Fruit fly (Drosophila melanogaster) whole organism, embryonic: Measurements from ENCODE around the gene CG5913.

Experiments used
- Abd-B ChIP-seq: fragments of 200-800 bp; sonication (Bioruptor generic); optimal IDR thresholded peaks from 2 replicates; lab custom pipeline; 2018; ENCODE audit warnings: missing biosample characterization, mild to moderate bottlenecking, missing genetic modification characterization, moderate library complexity
- Adf1 ChIP-seq: fragments of 200-800 bp; sonication (Bioruptor generic); IDR thresholded peaks from 2 replicates; pipeline ENCODE4 v1.3.6; 2022; ENCODE audit warnings: missing biosample characterization, missing genetic modification characterization
- Asciz ChIP-seq: fragments of 200-800 bp; sonication (Bioruptor generic); optimal IDR thresholded peaks from 2 replicates; lab custom pipeline; 2017; ENCODE audit warnings: missing biosample characterization, mild to moderate bottlenecking, missing genetic modification characterization, missing genetic modification reagents
- Bdp1 ChIP-seq: fragments of 200-800 bp; sonication (Bioruptor generic); optimal IDR thresholded peaks from 3 replicates; lab custom pipeline; 2016; ENCODE audit warnings: missing biosample characterization, missing genetic modification characterization
- C15 ChIP-seq: fragments of 200-800 bp; sonication (Bioruptor generic); IDR thresholded peaks from 3 replicates; pipeline ENCODE4 v1.3.6; 2022; ENCODE audit warnings: missing biosample characterization, missing genetic modification characterization
- CG10209 ChIP-seq: fragments of 200-800 bp; sonication (Bioruptor generic); optimal IDR thresholded peaks from 3 replicates; lab custom pipeline; 2017; ENCODE audit warnings: missing biosample characterization, mild to moderate bottlenecking, missing genetic modification characterization, missing genetic modification reagents
- CG11456 ChIP-seq: fragments of 200-800 bp; sonication (Bioruptor generic); IDR thresholded peaks from 3 replicates; pipeline ENCODE4 v1.3.6; 2022; ENCODE audit warnings: missing biosample characterization, missing genetic modification characterization
- CG11504 ChIP-seq: fragments of 200-800 bp; sonication (Bioruptor generic); optimal IDR thresholded peaks from 3 replicates; lab custom pipeline; 2019; ENCODE audit warnings: missing biosample characterization, mild to moderate bottlenecking, missing genetic modification characterization, moderate library complexity
- CG11560 ChIP-seq: fragments of 200-800 bp; sonication (Bioruptor generic); IDR thresholded peaks from 3 replicates; pipeline ENCODE4 v1.3.6; 2022; ENCODE audit warnings: missing biosample characterization, missing genetic modification characterization
- CG13296 ChIP-seq: fragments of 200-800 bp; sonication (Bioruptor generic); optimal IDR thresholded peaks from 3 replicates; lab custom pipeline; 2018; ENCODE audit warnings: missing biosample characterization, mild to moderate bottlenecking, missing genetic modification characterization
- CG13894 ChIP-seq: fragments of 200-800 bp; sonication (Bioruptor generic); optimal IDR thresholded peaks from 3 replicates; lab custom pipeline; 2018; ENCODE audit warnings: missing biosample characterization, mild to moderate bottlenecking, missing genetic modification characterization, moderate library complexity
- CG14014 ChIP-seq: fragments of 200-800 bp; sonication (Bioruptor generic); IDR thresholded peaks from 2 replicates; pipeline ENCODE4 v1.3.6; 2022; ENCODE audit warnings: missing biosample characterization, missing genetic modification characterization
- CG15514 ChIP-seq: fragments of 200-800 bp; sonication (Bioruptor generic); optimal IDR thresholded peaks from 3 replicates; lab custom pipeline; 2017; ENCODE audit warnings: missing biosample characterization, missing genetic modification characterization, mild to moderate bottlenecking, moderate library complexity, missing genetic modification reagents
- CG15601 ChIP-seq: fragments of 200-800 bp; sonication (Bioruptor generic); optimal IDR thresholded peaks from 3 replicates; lab custom pipeline; 2019; ENCODE audit warnings: missing biosample characterization, mild to moderate bottlenecking, missing genetic modification characterization, moderate library complexity
- CG17186 ChIP-seq: fragments of 200-800 bp; sonication (Bioruptor generic); optimal IDR thresholded peaks from 3 replicates; lab custom pipeline; 2017; ENCODE audit warnings: missing biosample characterization, missing genetic modification reagents, missing genetic modification characterization
- CG18011 ChIP-seq: fragments of 200-800 bp; sonication (Bioruptor generic); optimal IDR thresholded peaks from 2 replicates; lab custom pipeline; 2017; ENCODE audit warnings: missing biosample characterization, missing genetic modification characterization, mild to moderate bottlenecking, moderate library complexity, missing genotype
- CG18619 ChIP-seq: fragments of 200-800 bp; sonication (Bioruptor generic); optimal IDR thresholded peaks from 3 replicates; lab custom pipeline; 2017; ENCODE audit warnings: missing biosample characterization, mild to moderate bottlenecking, missing genetic modification characterization
- CG31365 ChIP-seq: fragments of 200-800 bp; sonication (Bioruptor generic); optimal IDR thresholded peaks from 2 replicates; lab custom pipeline; 2018; ENCODE audit warnings: missing biosample characterization, mild to moderate bottlenecking, missing genetic modification characterization
- CG4404 ChIP-seq: fragments of 200-800 bp; sonication (Bioruptor generic); IDR thresholded peaks from 2 replicates; pipeline ENCODE4 v1.3.6; 2022; ENCODE audit warnings: missing biosample characterization, missing genetic modification characterization
- CG6813 ChIP-seq: fragments of 200-800 bp; sonication (Bioruptor generic); optimal IDR thresholded peaks from 2 replicates; lab custom pipeline; 2017; ENCODE audit warnings: missing biosample characterization, missing genetic modification characterization, mild to moderate bottlenecking, moderate library complexity, missing genetic modification reagents
- CG6854 ChIP-seq: fragments of 200-800 bp; sonication (Bioruptor generic); optimal IDR thresholded peaks from 3 replicates; lab custom pipeline; 2017; ENCODE audit warnings: missing biosample characterization, mild to moderate bottlenecking, missing genetic modification characterization
- CG7745 ChIP-seq: fragments of 200-800 bp; sonication (Bioruptor generic); optimal IDR thresholded peaks from 2 replicates; lab custom pipeline; 2018; ENCODE audit warnings: missing biosample characterization, mild to moderate bottlenecking, missing genetic modification characterization, moderate library complexity
- CG7928 ChIP-seq: fragments of 200-800 bp; sonication (Bioruptor generic); optimal IDR thresholded peaks from 2 replicates; lab custom pipeline; 2017; ENCODE audit warnings: missing biosample characterization, mild to moderate bottlenecking, missing genetic modification characterization
- CG7963 ChIP-seq: fragments of 200-800 bp; sonication (Bioruptor generic); IDR thresholded peaks from 3 replicates; pipeline ENCODE4 v1.3.6; 2022; ENCODE audit warnings: missing biosample characterization, missing genetic modification characterization; ENCODE audit not compliant: partially characterized antibody
- CG8478 ChIP-seq: fragments of >200 bp; optimal IDR thresholded peaks from 2 replicates; lab custom pipeline; 2018
- CG8944 ChIP-seq: fragments of 200-800 bp; sonication (Bioruptor generic); optimal IDR thresholded peaks from 3 replicates; lab custom pipeline; 2016; ENCODE audit warnings: missing biosample characterization, missing genetic modification characterization
- Dll ChIP-seq: fragments of 200-800 bp; sonication (Bioruptor generic); IDR thresholded peaks from 4 replicates; pipeline ENCODE4 v1.3.6; 2022; ENCODE audit warnings: missing biosample characterization, missing genetic modification characterization; ENCODE audit not compliant: partially characterized antibody
- ERR ChIP-seq: fragments of 200-800 bp; sonication (Bioruptor generic); optimal IDR thresholded peaks from 2 replicates; lab custom pipeline; 2016; ENCODE audit warnings: missing biosample characterization, missing genetic modification characterization
- Elba2 ChIP-seq: fragments of 200-800 bp; sonication (Bioruptor generic); optimal IDR thresholded peaks from 3 replicates; lab custom pipeline; 2016; ENCODE audit warnings: missing biosample characterization, missing genetic modification characterization
- HHEX ChIP-seq: fragments of 200-800 bp; sonication (Bioruptor generic); optimal IDR thresholded peaks from 3 replicates; lab custom pipeline; 2017; ENCODE audit warnings: missing biosample characterization, mild to moderate bottlenecking, missing genetic modification characterization, missing genetic modification reagents
- HmgD ChIP-seq: fragments of 200-800 bp; sonication (Bioruptor generic); optimal IDR thresholded peaks from 3 replicates; lab custom pipeline; 2016; ENCODE audit warnings: missing biosample characterization, missing genetic modification characterization
- Meics ChIP-seq: fragments of 200-800 bp; sonication (Bioruptor generic); optimal IDR thresholded peaks from 2 replicates; lab custom pipeline; 2017; ENCODE audit warnings: missing biosample characterization, mild to moderate bottlenecking, missing genetic modification characterization
- Mes4 ChIP-seq: fragments of 200-800 bp; sonication (Bioruptor generic); optimal IDR thresholded peaks from 2 replicates; lab custom pipeline; 2016; ENCODE audit warnings: missing biosample characterization, missing genetic modification characterization
- NK7.1 ChIP-seq: fragments of 200-800 bp; sonication (Bioruptor generic); optimal IDR thresholded peaks from 3 replicates; lab custom pipeline; 2016; ENCODE audit warnings: missing biosample characterization, missing genetic modification characterization
- Ravus ChIP-seq: fragments of 200-800 bp; sonication (Bioruptor generic); IDR thresholded peaks from 2 replicates; pipeline ENCODE4 v1.3.6; 2022; ENCODE audit warnings: missing biosample characterization, missing genetic modification characterization
- ab ChIP-seq: fragments of 200-800 bp; sonication (Bioruptor generic); optimal IDR thresholded peaks from 2 replicates; lab custom pipeline; 2016; ENCODE audit warnings: missing biosample characterization, missing genetic modification characterization
- ac ChIP-seq: fragments of 200-800 bp; sonication (Bioruptor generic); optimal IDR thresholded peaks from 3 replicates; lab custom pipeline; 2017; ENCODE audit warnings: missing biosample characterization, mild to moderate bottlenecking, missing genetic modification characterization
- bcd ChIP-seq: fragments of 200-800 bp; sonication (Bioruptor generic); optimal IDR thresholded peaks from 2 replicates; lab custom pipeline; 2017; ENCODE audit warnings: missing biosample characterization, mild to moderate bottlenecking, missing genetic modification characterization
- chinmo ChIP-seq: fragments of 200-800 bp; sonication (Bioruptor generic); IDR thresholded peaks from 4 replicates; pipeline ENCODE4 v1.3.6; 2022; ENCODE audit warnings: missing biosample characterization, missing genetic modification characterization; ENCODE audit not compliant: partially characterized antibody
- chm ChIP-seq: fragments of 200-800 bp; sonication (Bioruptor generic); IDR thresholded peaks from 2 replicates; pipeline ENCODE4 v1.3.6; 2022; ENCODE audit warnings: missing biosample characterization, missing genetic modification characterization
- exex ChIP-seq: fragments of 200-800 bp; sonication (Bioruptor generic); optimal IDR thresholded peaks from 4 replicates; lab custom pipeline; 2018; ENCODE audit warnings: missing biosample characterization, mild to moderate bottlenecking, missing genetic modification characterization, moderate library complexity
- gsb-n ChIP-seq: fragments of 200-800 bp; sonication (Bioruptor generic); optimal IDR thresholded peaks from 3 replicates; lab custom pipeline; 2018; ENCODE audit warnings: missing biosample characterization, mild to moderate bottlenecking, missing genetic modification characterization
- lilli ChIP-seq: fragments of 200-800 bp; sonication (Bioruptor generic); optimal IDR thresholded peaks from 3 replicates; lab custom pipeline; 2016; ENCODE audit warnings: missing biosample characterization, missing genetic modification characterization
- nerfin-2 ChIP-seq: fragments of 200-800 bp; sonication (Bioruptor generic); IDR thresholded peaks from 2 replicates; pipeline ENCODE4 v1.3.6; 2022; ENCODE audit warnings: missing biosample characterization, missing genetic modification characterization; ENCODE audit not compliant: partially characterized antibody
- nom ChIP-seq: fragments of 200-800 bp; sonication (Bioruptor generic); optimal IDR thresholded peaks from 2 replicates; lab custom pipeline; 2017; ENCODE audit warnings: missing biosample characterization, missing genetic modification characterization, mild to moderate bottlenecking, moderate library complexity, missing genetic modification reagents
- pan ChIP-seq, 4 experiments: fragments of >200 bp in 3 of 4; fragments of 200-800 bp in 1 of 4; sonication (Bioruptor generic) in 1 of 4; optimal IDR thresholded peaks in 3 of 4; IDR thresholded peaks in 1 of 4; 2 replicates each; pipeline versions ENCODE4 v1.3.6 to Lab custom; 2017 to 2022; ENCODE audit warnings: missing biosample characterization in 2 of 4, missing genetic modification characterization in 2 of 4, mixed read lengths in 1 of 4
- pb ChIP-seq: fragments of 200-800 bp; sonication (Bioruptor generic); optimal IDR thresholded peaks from 3 replicates; lab custom pipeline; 2016; ENCODE audit warnings: missing biosample characterization, missing genetic modification characterization
- tll ChIP-seq, 2 experiments: fragments of 200-800 bp in 1 of 2; fragments of >200 bp in 1 of 2; sonication (Bioruptor generic) in 1 of 2; optimal IDR thresholded peaks; 2 replicates each; lab custom pipeline; 2017 to 2019; ENCODE audit warnings: missing biosample characterization in 2 of 2, missing genetic modification characterization in 2 of 2, mild to moderate bottlenecking in 1 of 2, moderate library complexity in 1 of 2
- tna ChIP-seq: fragments of 200-800 bp; sonication (Bioruptor generic); IDR thresholded peaks from 2 replicates; pipeline ENCODE4 v1.3.6; 2022; ENCODE audit warnings: missing biosample characterization, missing genetic modification characterization; ENCODE audit not compliant: partially characterized antibody
- usp ChIP-seq: fragments of >200 bp; optimal IDR thresholded peaks from 2 replicates; lab custom pipeline; 2017; ENCODE audit warnings: missing biosample characterization, missing genetic modification characterization

CG5913 gene

dm6 chr3R:25885136-25885535 is 8.2 kb upstream of the CG5913 start (continued):
- TF ChIP-seq Dll (GFP tag; lab: Robert Waterston, UW) = no peak
- TF ChIP-seq CG4404 (GFP tag; lab: Robert Waterston, UW) = no peak
- no peak for TF ChIP-seq Bdp1 (GFP tag; lab: Kevin White, UChicago)
- no peak for TF ChIP-seq CG7928
- no peak for TF ChIP-seq CG8478 (lab: Kevin White, UChicago)
- no peak for TF ChIP-seq Elba2
- peak; percentile 27 for TF ChIP-seq CG18619 (GFP tag; lab: Kevin White, UChicago)
- TF ChIP-seq CG14014 (GFP tag; lab: Robert Waterston, UW) = no peak
- peak; percentile 74; the same call in 1 of the 2 replicates for TF ChIP-seq chm (GFP tag; lab: Robert Waterston, UW)
- TF ChIP-seq CG31365 (tag; lab: Kevin White, UChicago) = peak; percentile 6
- no peak for TF ChIP-seq ERR (GFP tag; lab: Kevin White, UChicago)
- no peak for TF ChIP-seq usp
- peak; percentile 83 for TF ChIP-seq CG15601
- no peak for TF ChIP-seq CG13894
- no peak for TF ChIP-seq CG13296 (GFP tag; lab: Kevin White, UChicago)
- TF ChIP-seq CG10209 (GFP tag; lab: Kevin White, UChicago) = peak; percentile 33
- no peak for TF ChIP-seq CG15514 (GFP tag; lab: Kevin White, UChicago)
- TF ChIP-seq CG6854 = no peak
- no peak for TF ChIP-seq Meics
- no peak for TF ChIP-seq Abd-B (GFP tag; lab: Kevin White, UChicago)
- no peak for TF ChIP-seq Adf1
- no peak for TF ChIP-seq pb
- peak in 1 of 2 experiments; percentile 39 for TF ChIP-seq tll (GFP tag; optimal IDR thresholded peaks at IDR 0.05; lab: Kevin White, UChicago)
- no peak for TF ChIP-seq CG11504 (tag; lab: Kevin White, UChicago)
- no peak for TF ChIP-seq CG8944 (GFP tag; lab: Kevin White, UChicago)
- peak; percentile 51 for TF ChIP-seq Asciz (GFP tag; lab: Kevin White, UChicago)
- no peak for TF ChIP-seq CG11560 (tag; lab: Robert Waterston, UW)
- TF ChIP-seq bcd (GFP tag; lab: Kevin White, UChicago) = no peak
- no peak for TF ChIP-seq nerfin-2 (GFP tag; lab: Robert Waterston, UW)
- TF ChIP-seq C15 (GFP tag; lab: Robert Waterston, UW) = no peak
- TF ChIP-seq HmgD = no peak
- TF ChIP-seq CG18011 (GFP tag; lab: Kevin White, UChicago) = no peak
- peak; percentile 72 for TF ChIP-seq CG7745 (tag; lab: Kevin White, UChicago)
- TF ChIP-seq Mes4 = peak; percentile 44
- peak; percentile 20 for TF ChIP-seq CG6813 (GFP tag; lab: Kevin White, UChicago)
- no peak for TF ChIP-seq chinmo (GFP tag; lab: Robert Waterston, UW)

- TF ChIP-seq CG7963 (peak; percentile 87), Ravus (GFP tag; lab: Robert Waterston, UW) (no peak), HHEX (GFP tag; lab: Kevin White, UChicago) (no peak), nom (GFP tag; lab: Kevin White, UChicago) (peak; percentile 76), pan (optimal IDR thresholded peaks at IDR 0.05; lab: Kevin White, UChicago) (no peak), pan (GFP tag; optimal IDR thresholded peaks at IDR 0.05 in 1 of 2, IDR thresholded peaks at IDR 0.05 in 1 of 2) (no peak), NK7.1 (GFP tag; lab: Kevin White, UChicago) (no peak), exex (tag; lab: Kevin White, UChicago) (no peak), CG11456 (no peak), tna (GFP tag; lab: Robert Waterston, UW) (peak; percentile 81), ac (GFP tag; lab: Kevin White, UChicago) (no peak), CG17186 (GFP tag; lab: Kevin White, UChicago) (peak; percentile 53), gsb-n (tag; lab: Kevin White, UChicago) (peak; percentile 64), lilli (no peak), ab (GFP tag; lab: Kevin White, UChicago) (no peak), CG14014 (GFP tag; lab: Robert Waterston, UW) (0 out of 2 replicates have a peak, but pooled peaks have one; percentile 21)
These were observed 4.8 kb upstream of the CG5913 start, which contains the start of gene Lnk for dm6 chr3R:25888307-25889075. TSS of gene Lnk (plus strand) at chr3R:25888542.
